Fruit fly (Drosophila melanogaster) whole organism, embryonic: ENCODE measurements around the gene slmo.

ENCODE experiments used
- Atf3 ChIP-seq: fragments of 200-800 bp; sonication (Bioruptor generic); optimal IDR thresholded peaks from 3 replicates; lab custom pipeline; 2016; ENCODE audit warnings: missing biosample characterization, missing genetic modification characterization
- CG11456 ChIP-seq: fragments of 200-800 bp; sonication (Bioruptor generic); IDR thresholded peaks from 3 replicates; pipeline ENCODE4 v1.3.6; 2022; ENCODE audit warnings: missing biosample characterization, missing genetic modification characterization
- CG11723 ChIP-seq: fragments of 200-800 bp; sonication (Bioruptor generic); optimal IDR thresholded peaks from 2 replicates; lab custom pipeline; 2017; ENCODE audit warnings: missing biosample characterization, mild to moderate bottlenecking, missing genetic modification characterization
- CG1233 ChIP-seq: fragments of 200-800 bp; sonication (Bioruptor generic); optimal IDR thresholded peaks from 4 replicates; lab custom pipeline; 2018; ENCODE audit warnings: missing biosample characterization, mild to moderate bottlenecking, missing genetic modification characterization
- CG12769 ChIP-seq: fragments of 200-800 bp; sonication (Bioruptor generic); optimal IDR thresholded peaks from 2 replicates; lab custom pipeline; 2019; ENCODE audit warnings: missing biosample characterization, mild to moderate bottlenecking, missing genetic modification characterization, moderate library complexity
- CG13894 ChIP-seq: fragments of 200-800 bp; sonication (Bioruptor generic); optimal IDR thresholded peaks from 3 replicates; lab custom pipeline; 2018; ENCODE audit warnings: missing biosample characterization, mild to moderate bottlenecking, missing genetic modification characterization, moderate library complexity
- CG14860 ChIP-seq: fragments of 200-800 bp; sonication (Bioruptor generic); IDR thresholded peaks from 3 replicates; pipeline ENCODE4 v1.3.6; 2022; ENCODE audit warnings: missing biosample characterization, missing genetic modification characterization; ENCODE audit not compliant: partially characterized antibody
- CG1832 ChIP-seq: fragments of 200-800 bp; sonication (Bioruptor generic); optimal IDR thresholded peaks from 2 replicates; lab custom pipeline; 2017; ENCODE audit warnings: missing biosample characterization, mild to moderate bottlenecking, missing genetic modification characterization, inconsistent platforms
- CG18599 ChIP-seq: fragments of 200-800 bp; sonication (Bioruptor generic); optimal IDR thresholded peaks from 3 replicates; lab custom pipeline; 2017; ENCODE audit warnings: missing biosample characterization, missing genetic modification characterization, mild to moderate bottlenecking, moderate library complexity, missing genetic modification reagents
- CG2199 ChIP-seq: fragments of 200-800 bp; sonication (Bioruptor generic); IDR thresholded peaks from 3 replicates; pipeline ENCODE4 v1.3.6; 2022; ENCODE audit warnings: missing biosample characterization, missing genetic modification characterization
- CG3065 ChIP-seq: fragments of 200-800 bp; sonication (Bioruptor generic); optimal IDR thresholded peaks from 2 replicates; lab custom pipeline; 2016; ENCODE audit warnings: missing biosample characterization, missing genetic modification characterization
- CG31365 ChIP-seq: fragments of 200-800 bp; sonication (Bioruptor generic); optimal IDR thresholded peaks from 2 replicates; lab custom pipeline; 2018; ENCODE audit warnings: missing biosample characterization, mild to moderate bottlenecking, missing genetic modification characterization
- CG31388 ChIP-seq: fragments of 200-800 bp; sonication (Bioruptor generic); optimal IDR thresholded peaks from 2 replicates; lab custom pipeline; 2016; ENCODE audit warnings: missing biosample characterization, missing genetic modification characterization
- CG32532 ChIP-seq: fragments of 200-800 bp; sonication (Bioruptor generic); IDR thresholded peaks from 2 replicates; pipeline ENCODE4 v1.3.6; 2022; ENCODE audit warnings: missing biosample characterization, missing genetic modification characterization
- CG3995 ChIP-seq: fragments of 200-800 bp; sonication (Bioruptor generic); optimal IDR thresholded peaks from 3 replicates; lab custom pipeline; 2016; ENCODE audit warnings: missing biosample characterization, missing genetic modification characterization
- CG43689 ChIP-seq: fragments of 200-800 bp; sonication (Bioruptor generic); IDR thresholded peaks from 2 replicates; pipeline ENCODE4 v1.3.6; 2022; ENCODE audit warnings: missing biosample characterization, missing genetic modification characterization
- CG5245 ChIP-seq: fragments of 200-800 bp; sonication (Bioruptor generic); optimal IDR thresholded peaks from 3 replicates; lab custom pipeline; 2016; ENCODE audit warnings: missing biosample characterization, missing genetic modification characterization
- CG7556 ChIP-seq: fragments of 200-800 bp; sonication (Bioruptor generic); optimal IDR thresholded peaks from 2 replicates; lab custom pipeline; 2017; ENCODE audit warnings: missing biosample characterization, mild to moderate bottlenecking, missing genetic modification characterization
- CG7745 ChIP-seq: fragments of 200-800 bp; sonication (Bioruptor generic); optimal IDR thresholded peaks from 2 replicates; lab custom pipeline; 2018; ENCODE audit warnings: missing biosample characterization, mild to moderate bottlenecking, missing genetic modification characterization, moderate library complexity
- CG8089 ChIP-seq: fragments of 200-800 bp; sonication (Bioruptor generic); optimal IDR thresholded peaks from 3 replicates; lab custom pipeline; 2016; ENCODE audit warnings: missing biosample characterization, missing genetic modification characterization
- CG8281 ChIP-seq: fragments of 200-800 bp; sonication (Bioruptor generic); optimal IDR thresholded peaks from 2 replicates; lab custom pipeline; 2018; ENCODE audit warnings: missing biosample characterization, mild to moderate bottlenecking, missing genetic modification characterization, moderate library complexity
- CG9609 ChIP-seq: fragments of 200-800 bp; sonication (Bioruptor generic); optimal IDR thresholded peaks from 3 replicates; lab custom pipeline; 2016; ENCODE audit warnings: missing biosample characterization, missing genetic modification characterization
- CHES-1-like ChIP-seq: fragments of 200-800 bp; sonication (Bioruptor generic); optimal IDR thresholded peaks from 2 replicates; lab custom pipeline; 2016; ENCODE audit warnings: missing biosample characterization, missing genetic modification characterization
- Dref ChIP-seq: fragments of 200-800 bp; sonication (Bioruptor generic); IDR thresholded peaks from 2 replicates; pipeline ENCODE4 v1.3.6; 2022; ENCODE audit warnings: missing biosample characterization, missing genetic modification characterization
- GATAe ChIP-seq: fragments of 200-800 bp; sonication (Bioruptor generic); conservative IDR thresholded peaks from 2 replicates; pipeline ENCODE4 v1.3.6; 2022; ENCODE audit warnings: missing biosample characterization, missing genetic modification characterization
- Hr51 ChIP-seq, 2 experiments: fragments of 200-800 bp; sonication (Bioruptor generic); optimal IDR thresholded peaks; 2 replicates in 1 of 2; 3 replicates in 1 of 2; lab custom pipeline; 2016 to 2018; ENCODE audit warnings: missing biosample characterization in 2 of 2, missing genetic modification characterization in 2 of 2, mild to moderate bottlenecking in 1 of 2, moderate library complexity in 1 of 2
- Mes4 ChIP-seq: fragments of 200-800 bp; sonication (Bioruptor generic); optimal IDR thresholded peaks from 2 replicates; lab custom pipeline; 2016; ENCODE audit warnings: missing biosample characterization, missing genetic modification characterization
- Opbp ChIP-seq: fragments of 200-800 bp; sonication (Bioruptor generic); IDR thresholded peaks from 3 replicates; pipeline ENCODE4 v1.3.6; 2022; ENCODE audit warnings: missing biosample characterization, missing genetic modification characterization; ENCODE audit not compliant: partially characterized antibody
- Rx ChIP-seq: fragments of 200-800 bp; sonication (Bioruptor generic); IDR thresholded peaks from 2 replicates; pipeline ENCODE4 v1.3.6; 2022; ENCODE audit warnings: missing biosample characterization, missing genetic modification characterization
- Side ChIP-seq: fragments of 200-800 bp; sonication (Bioruptor generic); optimal IDR thresholded peaks from 2 replicates; lab custom pipeline; 2016; ENCODE audit warnings: missing biosample characterization, missing genetic modification characterization
- Sry-β ChIP-seq: fragments of 200-800 bp; sonication (Bioruptor generic); optimal IDR thresholded peaks from 2 replicates; lab custom pipeline; 2018; ENCODE audit warnings: missing biosample characterization, mild to moderate bottlenecking, missing genetic modification characterization, moderate library complexity
- Taf1 ChIP-seq: fragments of 200-800 bp; sonication (Bioruptor generic); IDR thresholded peaks from 2 replicates; pipeline ENCODE4 v1.3.6; 2022; ENCODE audit warnings: missing biosample characterization, missing genetic modification characterization
- Xrp1 ChIP-seq: fragments of 200-800 bp; sonication (Bioruptor generic); IDR thresholded peaks from 2 replicates; pipeline ENCODE4 v1.3.6; 2022; ENCODE audit warnings: missing biosample characterization, missing genetic modification characterization
- ara ChIP-seq: fragments of 200-800 bp; sonication (Bioruptor generic); IDR thresholded peaks from 2 replicates; pipeline ENCODE4 v1.3.6; 2022; ENCODE audit warnings: missing biosample characterization, missing genetic modification characterization
- cg ChIP-seq: fragments of 200-800 bp; sonication (Bioruptor generic); optimal IDR thresholded peaks from 3 replicates; lab custom pipeline; 2019; ENCODE audit warnings: missing biosample characterization, mild to moderate bottlenecking, missing genetic modification characterization, moderate library complexity
- chm ChIP-seq: fragments of 200-800 bp; sonication (Bioruptor generic); IDR thresholded peaks from 2 replicates; pipeline ENCODE4 v1.3.6; 2022; ENCODE audit warnings: missing biosample characterization, missing genetic modification characterization
- fd64A ChIP-seq: fragments of 200-800 bp; sonication (Bioruptor generic); optimal IDR thresholded peaks from 3 replicates; lab custom pipeline; 2018; ENCODE audit warnings: missing biosample characterization, mild to moderate bottlenecking, missing genetic modification characterization
- fru ChIP-seq: fragments of >200 bp; optimal IDR thresholded peaks from 2 replicates; lab custom pipeline; 2017
- lbe ChIP-seq: fragments of 200-800 bp; sonication (Bioruptor generic); optimal IDR thresholded peaks from 2 replicates; lab custom pipeline; 2016; ENCODE audit warnings: missing biosample characterization, mild to moderate bottlenecking, missing genetic modification characterization
- luna ChIP-seq: fragments of 200-800 bp; sonication (Bioruptor generic); optimal IDR thresholded peaks from 2 replicates; lab custom pipeline; 2016; ENCODE audit warnings: missing biosample characterization, missing genetic modification characterization
- nerfin-2 ChIP-seq: fragments of 200-800 bp; sonication (Bioruptor generic); IDR thresholded peaks from 2 replicates; pipeline ENCODE4 v1.3.6; 2022; ENCODE audit warnings: missing biosample characterization, missing genetic modification characterization; ENCODE audit not compliant: partially characterized antibody
- oc ChIP-seq: fragments of 200-800 bp; sonication (Bioruptor generic); optimal IDR thresholded peaks from 2 replicates; lab custom pipeline; 2018; ENCODE audit warnings: missing biosample characterization, mild to moderate bottlenecking, missing genetic modification characterization, moderate library complexity
- onecut ChIP-seq: fragments of 200-800 bp; sonication (Bioruptor generic); IDR thresholded peaks from 2 replicates; pipeline ENCODE4 v1.3.6; 2022; ENCODE audit warnings: missing biosample characterization, missing genetic modification characterization
- org-1 ChIP-seq: fragments of 200-800 bp; sonication (Bioruptor generic); optimal IDR thresholded peaks from 2 replicates; lab custom pipeline; 2017; ENCODE audit warnings: missing biosample characterization, missing genetic modification characterization
- ranshi ChIP-seq: fragments of 200-800 bp; sonication (Bioruptor generic); IDR thresholded peaks from 2 replicates; pipeline ENCODE4 v1.3.6; 2022; ENCODE audit warnings: missing biosample characterization, missing genetic modification characterization
- sc ChIP-seq, 3 experiments: fragments of >200 bp in 2 of 3; fragments of 200-800 bp in 1 of 3; sonication (Bioruptor generic) in 1 of 3; optimal IDR thresholded peaks; 2 replicates in 2 of 3; 3 replicates in 1 of 3; lab custom pipeline; 2017; ENCODE audit warnings: mild to moderate bottlenecking in 1 of 3, missing biosample characterization in 1 of 3, missing genetic modification characterization in 1 of 3, missing genetic modification reagents in 1 of 3
- sd ChIP-seq: fragments of 200-800 bp; sonication (Bioruptor generic); optimal IDR thresholded peaks from 3 replicates; lab custom pipeline; 2018; ENCODE audit warnings: missing biosample characterization, mild to moderate bottlenecking, missing genetic modification characterization, moderate library complexity
- sob ChIP-seq: fragments of 200-800 bp; sonication (Bioruptor generic); IDR thresholded peaks from 2 replicates; pipeline ENCODE4 v1.3.6; 2022; ENCODE audit warnings: missing biosample characterization, missing genetic modification characterization
- tna ChIP-seq: fragments of 200-800 bp; sonication (Bioruptor generic); IDR thresholded peaks from 2 replicates; pipeline ENCODE4 v1.3.6; 2022; ENCODE audit warnings: missing biosample characterization, missing genetic modification characterization; ENCODE audit not compliant: partially characterized antibody
- trem ChIP-seq: fragments of 200-800 bp; optimal IDR thresholded peaks from 3 replicates; lab custom pipeline; 2019; ENCODE audit warnings: missing biosample characterization, mild to moderate bottlenecking, missing genetic modification characterization, moderate library complexity
- ttk ChIP-seq: fragments of 200-800 bp; sonication (Bioruptor generic); IDR thresholded peaks from 2 replicates; pipeline ENCODE4 v2.1.2; 2022; ENCODE audit warnings: missing biosample characterization, missing genetic modification characterization

Gene slmo

DNA sequence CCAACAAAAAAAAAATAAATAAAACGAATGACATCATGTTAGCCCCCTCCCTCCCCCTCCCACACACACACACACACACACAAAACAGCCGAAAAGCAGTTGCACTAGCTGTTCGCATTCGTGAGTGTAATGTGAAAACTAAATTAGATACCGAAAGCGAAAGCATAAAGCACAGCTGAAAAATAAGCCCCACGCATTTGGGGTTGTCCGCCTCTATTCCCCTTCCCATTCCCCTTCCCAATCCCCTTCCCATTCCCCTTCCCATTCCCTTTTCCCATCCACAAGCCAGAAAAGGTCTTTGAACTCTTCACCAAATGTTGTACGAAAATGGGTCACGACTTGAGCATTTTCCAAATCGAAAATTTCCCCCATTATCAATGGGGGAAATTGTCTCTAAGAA lies 26.8 kb upstream of the slmo start (continued):
- TF ChIP-seq nerfin-2 (no peak), Opbp (GFP tag; lab: Robert Waterston, UW) (peak; percentile 43; the same call in 1 of the 3 replicates), luna (no peak), chm (GFP tag; lab: Robert Waterston, UW) (peak; percentile 57; the same call in 1 of the 2 replicates), org-1 (GFP tag; lab: Kevin White, UChicago) (no peak), Side (no peak), fd64A (GFP tag; lab: Kevin White, UChicago) (peak; percentile 2), CG3065 (GFP tag; lab: Kevin White, UChicago) (no peak), lbe (GFP tag; lab: Kevin White, UChicago) (no peak), sd (peak; percentile 6), CG7556 (GFP tag; lab: Kevin White, UChicago) (no peak), CG31388 (GFP tag; lab: Kevin White, UChicago) (no peak), CG3995 (no peak), CG14860 (GFP tag; lab: Robert Waterston, UW) (no peak), CG18599 (GFP tag; lab: Kevin White, UChicago) (peak; percentile 28), CG7745 (tag; lab: Kevin White, UChicago) (peak; percentile 95), sob (GFP tag; lab: Robert Waterston, UW) (no peak), CG1832 (GFP tag; lab: Kevin White, UChicago) (no peak), CG8281 (tag; lab: Kevin White, UChicago) (no peak), onecut (GFP tag; lab: Robert Waterston, UW) (no peak), CG5245 (GFP tag; lab: Kevin White, UChicago) (no peak), Atf3 (GFP tag; lab: Kevin White, UChicago) (peak; percentile 0), CG11723 (GFP tag; lab: Kevin White, UChicago) (no peak), ttk (GFP tag; lab: Robert Waterston, UW) (peak; percentile 70; the same call in 1 of the 2 replicates), oc (tag; lab: Kevin White, UChicago) (peak; percentile 63), CG1233 (GFP tag; lab: Kevin White, UChicago) (no peak), ara (GFP tag; lab: Robert Waterston, UW) (peak; percentile 22; the same call in 1 of the 2 replicates), ranshi (GFP tag; lab: Robert Waterston, UW) (no peak), Hr51 (GFP tag; optimal IDR thresholded peaks at IDR 0.05; lab: Kevin White, UChicago) (no peak), CG43689 (no peak), Dref (GFP tag; lab: Robert Waterston, UW) (no peak), CG32532 (no peak), CG9609 (GFP tag; lab: Kevin White, UChicago) (no peak), CG8089 (GFP tag; lab: Kevin White, UChicago) (no peak), trem (tag; lab: Kevin White, UChicago) (no peak), Sry-β (GFP tag; lab: Kevin White, UChicago) (no peak), GATAe (no peak), cg (GFP tag; lab: Kevin White, UChicago) (peak; percentile 72), CG11456 (GFP tag; lab: Robert Waterston, UW) (no peak), Taf1 (GFP tag; lab: Robert Waterston, UW) (no peak), CHES-1-like (GFP tag; lab: Kevin White, UChicago) (no peak), CG2199 (GFP tag; lab: Robert Waterston, UW) (peak; percentile 31; the same call in 1 of the 3 replicates), Mes4 (GFP tag; lab: Kevin White, UChicago) (no peak), fru (no peak), sc (optimal IDR thresholded peaks at IDR 0.05; lab: Kevin White, UChicago) (no peak), sc (GFP tag; optimal IDR thresholded peaks at IDR 0.05; lab: Kevin White, UChicago) (no peak), CG13894 (peak; percentile 55), CG31365 (tag; lab: Kevin White, UChicago) (no peak), tna (GFP tag; lab: Robert Waterston, UW) (no peak), CG12769 (peak; percentile 80), Rx (GFP tag; lab: Robert Waterston, UW) (no peak), Xrp1 (GFP tag; lab: Robert Waterston, UW) (no peak)
